Fruit fly (Drosophila melanogaster) whole organism, embryonic: Measurements from ENCODE around the gene CG12112.

Experiments used
- ATbp ChIP-seq: fragments of 200-800 bp; sonication (Bioruptor generic); optimal IDR thresholded peaks from 2 replicates; lab custom pipeline; 2017; ENCODE audit warnings: missing biosample characterization, mild to moderate bottlenecking, missing genetic modification characterization, missing genetic modification reagents
- Aef1 ChIP-seq: fragments of 200-800 bp; sonication (Bioruptor generic); IDR thresholded peaks from 3 replicates; pipeline ENCODE4 v1.3.6; 2022; ENCODE audit warnings: missing biosample characterization, missing genetic modification characterization
- Atf3 ChIP-seq: fragments of 200-800 bp; sonication (Bioruptor generic); optimal IDR thresholded peaks from 3 replicates; lab custom pipeline; 2016; ENCODE audit warnings: missing biosample characterization, missing genetic modification characterization
- Bgb ChIP-seq: fragments of 200-800 bp; sonication (Bioruptor generic); IDR thresholded peaks from 2 replicates; pipeline ENCODE4 v1.3.6; 2022; ENCODE audit warnings: missing biosample characterization, missing genetic modification characterization; ENCODE audit not compliant: partially characterized antibody
- CG11456 ChIP-seq: fragments of 200-800 bp; sonication (Bioruptor generic); IDR thresholded peaks from 3 replicates; pipeline ENCODE4 v1.3.6; 2022; ENCODE audit warnings: missing biosample characterization, missing genetic modification characterization
- CG11560 ChIP-seq: fragments of 200-800 bp; sonication (Bioruptor generic); IDR thresholded peaks from 3 replicates; pipeline ENCODE4 v1.3.6; 2022; ENCODE audit warnings: missing biosample characterization, missing genetic modification characterization
- CG12391 ChIP-seq: fragments of 200-800 bp; sonication (Bioruptor generic); optimal IDR thresholded peaks from 3 replicates; lab custom pipeline; 2018; ENCODE audit warnings: missing biosample characterization, mild to moderate bottlenecking, missing genetic modification characterization, moderate library complexity
- CG12942 ChIP-seq: fragments of 200-800 bp; sonication (Bioruptor generic); optimal IDR thresholded peaks from 3 replicates; lab custom pipeline; 2016; ENCODE audit warnings: missing biosample characterization, missing genetic modification characterization
- CG13296 ChIP-seq: fragments of 200-800 bp; sonication (Bioruptor generic); optimal IDR thresholded peaks from 3 replicates; lab custom pipeline; 2018; ENCODE audit warnings: missing biosample characterization, mild to moderate bottlenecking, missing genetic modification characterization
- CG14050 ChIP-seq: fragments of 200-800 bp; sonication (Bioruptor generic); IDR thresholded peaks from 3 replicates; pipeline ENCODE4 v1.3.6; 2022; ENCODE audit warnings: missing biosample characterization, missing genetic modification characterization
- CG15073 ChIP-seq: fragments of 200-800 bp; sonication (Bioruptor generic); optimal IDR thresholded peaks from 2 replicates; lab custom pipeline; 2016; ENCODE audit warnings: missing biosample characterization, missing genetic modification characterization
- CG16813 ChIP-seq: fragments of 200-800 bp; sonication (Bioruptor generic); IDR thresholded peaks from 3 replicates; pipeline ENCODE4 v1.3.6; 2022; ENCODE audit warnings: missing biosample characterization, missing genetic modification characterization; ENCODE audit not compliant: partially characterized antibody
- CG17359 ChIP-seq: fragments of 200-800 bp; sonication (Bioruptor generic); optimal IDR thresholded peaks from 3 replicates; lab custom pipeline; 2018; ENCODE audit warnings: missing biosample characterization, mild to moderate bottlenecking, missing genetic modification characterization, moderate library complexity
- CG1832 ChIP-seq: fragments of 200-800 bp; sonication (Bioruptor generic); optimal IDR thresholded peaks from 2 replicates; lab custom pipeline; 2017; ENCODE audit warnings: missing biosample characterization, mild to moderate bottlenecking, missing genetic modification characterization, inconsistent platforms
- CG2889 ChIP-seq: fragments of 200-800 bp; sonication (Bioruptor generic); IDR thresholded peaks from 3 replicates; pipeline ENCODE4 v1.3.6; 2022; ENCODE audit warnings: missing biosample characterization, missing genetic modification characterization
- CG6813 ChIP-seq: fragments of 200-800 bp; sonication (Bioruptor generic); optimal IDR thresholded peaks from 2 replicates; lab custom pipeline; 2017; ENCODE audit warnings: missing biosample characterization, missing genetic modification characterization, mild to moderate bottlenecking, moderate library complexity, missing genetic modification reagents
- CG8290 ChIP-seq, 3 experiments: fragments of 200-800 bp; sonication (Bioruptor generic); optimal IDR thresholded peaks; 2 replicates each; lab custom pipeline; 2016 to 2019; ENCODE audit warnings: missing biosample characterization in 3 of 3, missing genetic modification characterization in 3 of 3, mild to moderate bottlenecking in 2 of 3, moderate library complexity in 1 of 3
- Camta ChIP-seq: fragments of 200-800 bp; sonication (Bioruptor generic); optimal IDR thresholded peaks from 2 replicates; lab custom pipeline; 2016; ENCODE audit warnings: missing biosample characterization, missing genetic modification characterization
- D ChIP-seq, 2 experiments: fragments of 200-800 bp in 1 of 2; fragments of >200 bp in 1 of 2; sonication (Bioruptor generic) in 1 of 2; optimal IDR thresholded peaks; 2 replicates in 1 of 2; 3 replicates in 1 of 2; lab custom pipeline; 2017; ENCODE audit warnings: mild to moderate bottlenecking in 1 of 2, missing biosample characterization in 1 of 2, missing genetic modification characterization in 1 of 2, missing genetic modification reagents in 1 of 2
- Fer3 ChIP-seq: fragments of 200-800 bp; sonication (Bioruptor generic); optimal IDR thresholded peaks from 2 replicates; lab custom pipeline; 2018; ENCODE audit warnings: missing biosample characterization, mild to moderate bottlenecking, missing genetic modification characterization, moderate library complexity
- HHEX ChIP-seq: fragments of 200-800 bp; sonication (Bioruptor generic); optimal IDR thresholded peaks from 3 replicates; lab custom pipeline; 2017; ENCODE audit warnings: missing biosample characterization, mild to moderate bottlenecking, missing genetic modification characterization, missing genetic modification reagents
- Hand ChIP-seq: fragments of 200-800 bp; sonication (Bioruptor generic); optimal IDR thresholded peaks from 2 replicates; lab custom pipeline; 2017; ENCODE audit warnings: mild to moderate bottlenecking, missing biosample characterization, missing genetic modification reagents, missing genetic modification characterization
- Hey ChIP-seq: fragments of 200-800 bp; sonication (Bioruptor generic); optimal IDR thresholded peaks from 3 replicates; lab custom pipeline; 2018; ENCODE audit warnings: missing biosample characterization, mild to moderate bottlenecking, missing genetic modification characterization
- Hr3 ChIP-seq: fragments of 200-800 bp; sonication (Bioruptor generic); optimal IDR thresholded peaks from 3 replicates; lab custom pipeline; 2016; ENCODE audit warnings: missing biosample characterization, missing genetic modification characterization
- NFAT ChIP-seq: fragments of 200-800 bp; sonication (Bioruptor generic); IDR thresholded peaks from 2 replicates; pipeline ENCODE4 v1.3.6; 2022; ENCODE audit warnings: missing biosample characterization, missing genetic modification characterization
- Ravus ChIP-seq: fragments of 200-800 bp; sonication (Bioruptor generic); IDR thresholded peaks from 2 replicates; pipeline ENCODE4 v1.3.6; 2022; ENCODE audit warnings: missing biosample characterization, missing genetic modification characterization
- Side ChIP-seq: fragments of 200-800 bp; sonication (Bioruptor generic); optimal IDR thresholded peaks from 2 replicates; lab custom pipeline; 2016; ENCODE audit warnings: missing biosample characterization, missing genetic modification characterization
- Vsx1 ChIP-seq: fragments of 200-800 bp; sonication (Bioruptor generic); optimal IDR thresholded peaks from 2 replicates; lab custom pipeline; 2017; ENCODE audit warnings: missing biosample characterization, mild to moderate bottlenecking, missing genetic modification characterization, missing genetic modification reagents
- ato ChIP-seq: fragments of 200-800 bp; sonication (Bioruptor generic); IDR thresholded peaks from 2 replicates; pipeline ENCODE4 v1.3.6; 2022; ENCODE audit warnings: missing biosample characterization, missing genetic modification characterization; ENCODE audit not compliant: partially characterized antibody
- br ChIP-seq: fragments of >200 bp; optimal IDR thresholded peaks from 2 replicates; lab custom pipeline; 2017
- crc ChIP-seq: fragments of 200-800 bp; sonication (Bioruptor generic); optimal IDR thresholded peaks from 2 replicates; lab custom pipeline; 2016; ENCODE audit warnings: missing biosample characterization, missing genetic modification characterization
- dmrt99B ChIP-seq: fragments of 200-800 bp; sonication (Bioruptor generic); optimal IDR thresholded peaks from 2 replicates; lab custom pipeline; 2018; ENCODE audit warnings: missing biosample characterization, mild to moderate bottlenecking, missing genetic modification characterization, moderate library complexity
- eve ChIP-seq, 2 experiments: fragments of >200 bp; optimal IDR thresholded peaks; 2 replicates each; lab custom pipeline; 2017; ENCODE audit warnings: missing biosample characterization in 2 of 2, missing genetic modification characterization in 2 of 2
- eyg ChIP-seq: fragments of 200-800 bp; sonication (Bioruptor generic); optimal IDR thresholded peaks from 3 replicates; lab custom pipeline; 2016; ENCODE audit warnings: missing biosample characterization, missing genetic modification characterization
- ind ChIP-seq: fragments of 200-800 bp; sonication (Bioruptor generic); optimal IDR thresholded peaks from 3 replicates; lab custom pipeline; 2016; ENCODE audit warnings: missing biosample characterization, missing genetic modification characterization
- jumu ChIP-seq: fragments of 200-800 bp; sonication (Bioruptor generic); optimal IDR thresholded peaks from 3 replicates; lab custom pipeline; 2016; ENCODE audit warnings: missing biosample characterization, missing genetic modification characterization
- klu ChIP-seq: fragments of 200-800 bp; sonication (Bioruptor generic); IDR thresholded peaks from 2 replicates; pipeline ENCODE4 v1.3.6; 2022; ENCODE audit warnings: missing biosample characterization, missing genetic modification characterization
- nau ChIP-seq: fragments of 200-800 bp; sonication (Bioruptor generic); optimal IDR thresholded peaks from 3 replicates; lab custom pipeline; 2017; ENCODE audit warnings: missing biosample characterization, mild to moderate bottlenecking, missing genetic modification characterization, missing genetic modification reagents
- org-1 ChIP-seq: fragments of 200-800 bp; sonication (Bioruptor generic); optimal IDR thresholded peaks from 2 replicates; lab custom pipeline; 2017; ENCODE audit warnings: missing biosample characterization, missing genetic modification characterization
- psq ChIP-seq: fragments of 200-800 bp; sonication (Bioruptor generic); optimal IDR thresholded peaks from 2 replicates; lab custom pipeline; 2017; ENCODE audit warnings: missing biosample characterization, missing genetic modification characterization
- pzg ChIP-seq: fragments of 200-800 bp; sonication (Bioruptor generic); optimal IDR thresholded peaks from 3 replicates; lab custom pipeline; 2018; ENCODE audit warnings: missing biosample characterization, mild to moderate bottlenecking, missing genetic modification characterization, moderate library complexity
- ranshi ChIP-seq: fragments of 200-800 bp; sonication (Bioruptor generic); IDR thresholded peaks from 2 replicates; pipeline ENCODE4 v1.3.6; 2022; ENCODE audit warnings: missing biosample characterization, missing genetic modification characterization
- schlank ChIP-seq: fragments of 200-800 bp; sonication (Bioruptor generic); optimal IDR thresholded peaks from 2 replicates; lab custom pipeline; 2018; ENCODE audit warnings: missing biosample characterization, mild to moderate bottlenecking, missing genetic modification characterization
- sens ChIP-seq: fragments of 200-800 bp; sonication (Bioruptor generic); peaks from one replicate; lab custom pipeline; 2016; ENCODE audit warnings: missing biosample characterization, missing genetic modification characterization
- sens-2 ChIP-seq: fragments of 200-800 bp; sonication (Bioruptor generic); IDR thresholded peaks from 2 replicates; pipeline ENCODE4 v1.3.6; 2022; ENCODE audit warnings: missing biosample characterization, missing genetic modification characterization
- sisA ChIP-seq: fragments of 200-800 bp; sonication (Bioruptor generic); IDR thresholded peaks from 2 replicates; pipeline ENCODE4 v1.3.6; 2022; ENCODE audit warnings: missing biosample characterization, missing genetic modification characterization
- sug ChIP-seq: fragments of 200-800 bp; optimal IDR thresholded peaks from 2 replicates; lab custom pipeline; 2019; ENCODE audit warnings: missing biosample characterization, mild to moderate bottlenecking, missing genetic modification characterization, moderate library complexity
- unc-4 ChIP-seq: fragments of 200-800 bp; sonication (Bioruptor generic); IDR thresholded peaks from 2 replicates; pipeline ENCODE4 v1.3.6; 2022; ENCODE audit warnings: missing biosample characterization, missing genetic modification characterization; ENCODE audit not compliant: partially characterized antibody
- unpg ChIP-seq: fragments of 200-800 bp; sonication (Bioruptor generic); optimal IDR thresholded peaks from 3 replicates; lab custom pipeline; 2018; ENCODE audit warnings: missing biosample characterization, mild to moderate bottlenecking, missing genetic modification characterization, moderate library complexity
- zf30C ChIP-seq: fragments of 200-800 bp; sonication (Bioruptor generic); optimal IDR thresholded peaks from 3 replicates; lab custom pipeline; 2018; ENCODE audit warnings: missing biosample characterization, mild to moderate bottlenecking, missing genetic modification characterization

Gene CG12112

dm6 chrX:8538182-8538581, 21.8 kb downstream of the CG12112 start (continued):
- peak; percentile 45; the same call in 1 of the 3 replicates for TF ChIP-seq CG14050 (GFP tag; lab: Robert Waterston, UW)
- TF ChIP-seq crc (GFP tag; lab: Kevin White, UChicago): peak; percentile 48
- TF ChIP-seq ranshi: peak; percentile 62
- TF ChIP-seq schlank (tag; lab: Kevin White, UChicago): no peak
- TF ChIP-seq HHEX (GFP tag; lab: Kevin White, UChicago): peak; percentile 26
- no peak for TF ChIP-seq CG1832 (GFP tag; lab: Kevin White, UChicago)
- peak; percentile 50 for TF ChIP-seq jumu (GFP tag; lab: Kevin White, UChicago)
- TF ChIP-seq CG11456 (GFP tag; lab: Robert Waterston, UW): peak; percentile 66; the same call in 1 of the 3 replicates
- no peak for TF ChIP-seq klu
- no peak for TF ChIP-seq sug
- TF ChIP-seq Side (GFP tag; lab: Kevin White, UChicago): peak; percentile 47
- TF ChIP-seq Hr3 (GFP tag; lab: Kevin White, UChicago): peak; percentile 29
- TF ChIP-seq Bgb (GFP tag; lab: Robert Waterston, UW): no peak
- TF ChIP-seq sens (GFP tag; lab: Kevin White, UChicago): peak; percentile 89
- TF ChIP-seq nau: peak; percentile 20
- TF ChIP-seq CG8290 (GFP tag; optimal IDR thresholded peaks at IDR 0.05; lab: Kevin White, UChicago): peak; percentile 48
- TF ChIP-seq CG8290 (tag; optimal IDR thresholded peaks at IDR 0.05; lab: Kevin White, UChicago): peak in 1 of 2 experiments; percentile 66
- peak; percentile 64 for TF ChIP-seq Camta (GFP tag; lab: Kevin White, UChicago)
- TF ChIP-seq CG13296: peak; percentile 61
- TF ChIP-seq Hand (GFP tag; lab: Kevin White, UChicago): no peak
- peak; percentile 76 for TF ChIP-seq dmrt99B
- no peak for TF ChIP-seq ato
- no peak for TF ChIP-seq CG2889 (GFP tag; lab: Robert Waterston, UW)
- no peak for TF ChIP-seq Atf3 (GFP tag; lab: Kevin White, UChicago)
- TF ChIP-seq CG17359: peak; percentile 73
- 0 out of 2 replicates have a peak, but pooled peaks have one; percentile 11 for TF ChIP-seq sens-2 (GFP tag; lab: Robert Waterston, UW)
- TF ChIP-seq Hey (tag; lab: Kevin White, UChicago): no peak
- peak; percentile 57 for TF ChIP-seq ATbp (GFP tag; lab: Kevin White, UChicago)
- TF ChIP-seq Aef1 (GFP tag; lab: Robert Waterston, UW): peak; percentile 55; the same call in 2 of the 3 replicates
- TF ChIP-seq CG16813: no peak
- peak; percentile 66 for TF ChIP-seq sisA (GFP tag; lab: Robert Waterston, UW)
- TF ChIP-seq unpg (GFP tag; lab: Kevin White, UChicago): peak; percentile 78
- TF ChIP-seq eve (GFP tag; optimal IDR thresholded peaks at IDR 0.05; lab: Kevin White, UChicago): peak in 1 of 2 experiments; percentile 61
- no peak for TF ChIP-seq NFAT (GFP tag; lab: Robert Waterston, UW)
- no peak for TF ChIP-seq CG11560 (tag; lab: Robert Waterston, UW)
- TF ChIP-seq Fer3: peak; percentile 61
- peak; percentile 74 for TF ChIP-seq CG12391 (tag; lab: Kevin White, UChicago)
- TF ChIP-seq eyg: peak; percentile 8
- no peak for TF ChIP-seq CG15073 (GFP tag; lab: Kevin White, UChicago)
- TF ChIP-seq Ravus (GFP tag; lab: Robert Waterston, UW): peak; percentile 39
- TF ChIP-seq ind (GFP tag; lab: Kevin White, UChicago): peak; percentile 58
- TF ChIP-seq D (optimal IDR thresholded peaks at IDR 0.05; lab: Kevin White, UChicago): no peak
- TF ChIP-seq D (GFP tag; optimal IDR thresholded peaks at IDR 0.05; lab: Kevin White, UChicago): peak; percentile 52
- TF ChIP-seq unc-4 (GFP tag; lab: Robert Waterston, UW): no peak
- peak; percentile 46 for TF ChIP-seq zf30C (GFP tag; lab: Kevin White, UChicago)
- TF ChIP-seq br (lab: Kevin White, UChicago): no peak
- peak; percentile 59 for TF ChIP-seq org-1 (GFP tag; lab: Kevin White, UChicago)
- TF ChIP-seq Vsx1 (GFP tag; lab: Kevin White, UChicago): no peak
- TF ChIP-seq pzg (GFP tag; lab: Kevin White, UChicago): no peak
- TF ChIP-seq psq (GFP tag; lab: Kevin White, UChicago): no peak
- TF ChIP-seq CG6813 (GFP tag; lab: Kevin White, UChicago): peak; percentile 54
- peak; percentile 17 for TF ChIP-seq CG12942
